Fruit fly (Drosophila melanogaster) S2 (cell line): ENCODE measurements around the gene mEFG1.

Source experiments
- CG8478 ChIP-seq: fragments of >200 bp; optimal IDR thresholded peaks from 2 replicates; lab custom pipeline; 2018
- CTCF ChIP-seq, 2 experiments: fragments of >200 bp; optimal IDR thresholded peaks; 2 replicates each; lab custom pipeline; 2018

- TF ChIP-seq CTCF (optimal IDR thresholded peaks at IDR 0.05; lab: Kevin White, UChicago) (no peak), CG8478 (lab: Kevin White, UChicago) (no peak)
Observed at dm6 chr2L:7272452-7272851, 49.6 kb upstream of the mEFG1 start.
